Fruit fly (Drosophila melanogaster): ENCODE data around the gene SMC3.

dm6 chrX:16573659-16574058 lies 19.6 kb downstream of the SMC3 start:
- TF ChIP-seq cic (GFP tag; optimal IDR thresholded peaks at IDR 0.05) (no peak), CG7045 (GFP tag; optimal IDR thresholded peaks at IDR 0.05) (no peak), kay (GFP tag; ENCODE audit: borderline replicate concordance) (no peak), cnc (optimal IDR thresholded peaks at IDR 0.05) (no peak)
